Worm (Caenorhabditis elegans) whole organism, L4 larva: Measurements from ENCODE around the gene Y75B8A.39.
A peak's percentile ranks its signal among the peaks of the same experiment; 100 is the strongest.

ENCODE experiments used
- D1046.2 ChIP-seq: fragments of 200-800 bp; sonication (Bioruptor generic); IDR thresholded peaks from 2 replicates; pipeline ENCODE4 v1.3.6; 2022; ENCODE audit warnings: missing genetic modification characterization, missing compliant biosample characterization
- T26A8.4 ChIP-seq: fragments of 200-800 bp; sonication (Bioruptor generic); IDR thresholded peaks from 2 replicates; pipeline ENCODE4 v1.3.6; 2022; ENCODE audit warnings: missing genetic modification characterization, missing compliant biosample characterization
- Y48G9A.11 ChIP-seq: fragments of 200-800 bp; sonication (Bioruptor generic); IDR thresholded peaks from 2 replicates; pipeline ENCODE4 v1.3.6; 2022; ENCODE audit warnings: missing genetic modification reagents, missing genetic modification characterization, missing compliant biosample characterization
- Y5F2A.4 ChIP-seq: fragments of 200-800 bp; sonication (Bioruptor generic); optimal IDR thresholded peaks from 2 replicates; lab custom pipeline; 2018; ENCODE audit warnings: mild to moderate bottlenecking, missing genetic modification characterization, missing compliant biosample characterization
- Y75B8A.6 ChIP-seq: fragments of 200-800 bp; sonication (Bioruptor generic); IDR thresholded peaks from 2 replicates; pipeline ENCODE4 v1.3.6; 2022; ENCODE audit warnings: missing genetic modification reagents, missing genetic modification characterization, missing compliant biosample characterization
- ama-1 ChIP-seq: fragments of 150-350 bp; optimal IDR thresholded peaks from 2 replicates; lab custom pipeline; 2014; ENCODE audit warnings: inconsistent platforms, mixed read lengths
- attf-4 ChIP-seq: sonication (generic microtip); optimal IDR thresholded peaks from 3 replicates; lab custom pipeline; 2017; ENCODE audit warnings: missing biosample characterization, missing genetic modification characterization
- ceh-20 ChIP-seq: fragments of 200-800 bp; sonication (Bioruptor generic); IDR thresholded peaks from 2 replicates; pipeline ENCODE4 v1.3.6; 2022; ENCODE audit warnings: missing genetic modification reagents, missing genetic modification characterization, missing compliant biosample characterization
- ceh-82 ChIP-seq: sonication (generic microtip); optimal IDR thresholded peaks from 2 replicates; lab custom pipeline; 2017; ENCODE audit warnings: missing biosample characterization, missing genetic modification characterization
- cey-2 ChIP-seq: sonication (generic microtip); optimal IDR thresholded peaks from 3 replicates; lab custom pipeline; 2017; ENCODE audit warnings: missing genetic modification characterization, mild to moderate bottlenecking, missing compliant biosample characterization, antibody characterized with exemption, borderline replicate concordance; ENCODE audit not compliant: insufficient read depth
- ctbp-1 ChIP-seq: fragments of 200-800 bp; sonication (Bioruptor generic); IDR thresholded peaks from 2 replicates; pipeline ENCODE4 v1.3.6; 2022; ENCODE audit warnings: missing genetic modification reagents, missing genetic modification characterization, missing compliant biosample characterization
- daf-16 ChIP-seq, 3 experiments: sonication (generic microtip); optimal IDR thresholded peaks; 2 replicates each; lab custom pipeline; 2016 to 2017; ENCODE audit warnings: missing genetic modification characterization in 3 of 3, missing genetic modification reagents in 3 of 3, mild to moderate bottlenecking in 2 of 3, missing compliant biosample characterization in 2 of 3, missing biosample characterization in 1 of 3, moderate library complexity in 1 of 3
- daf-8 ChIP-seq: fragments of 200-800 bp; sonication (Bioruptor generic); IDR thresholded peaks from 2 replicates; pipeline ENCODE4 v1.3.6; 2022; ENCODE audit warnings: missing genetic modification characterization, missing compliant biosample characterization
- dpl-1 ChIP-seq: fragments of 150-350 bp; optimal IDR thresholded peaks from 2 replicates; lab custom pipeline; 2014; ENCODE audit warnings: missing biosample characterization, missing genetic modification reagents, missing genetic modification characterization
- egl-27 ChIP-seq: sonication (generic microtip); optimal IDR thresholded peaks from 3 replicates; lab custom pipeline; 2017; ENCODE audit warnings: missing biosample characterization, missing genetic modification reagents, missing genetic modification characterization
- egl-43 ChIP-seq: fragments of 200-800 bp; sonication (Bioruptor generic); IDR thresholded peaks from 2 replicates; pipeline ENCODE4 v1.3.6; 2022; ENCODE audit warnings: missing genetic modification reagents, missing genetic modification characterization, missing compliant biosample characterization
- fkh-10 ChIP-seq: fragments of 150-350 bp; optimal IDR thresholded peaks from 2 replicates; lab custom pipeline; 2014; ENCODE audit warnings: missing biosample characterization, missing genetic modification reagents, missing genetic modification characterization
- hlh-30 ChIP-seq: sonication (generic microtip); optimal IDR thresholded peaks from 2 replicates; lab custom pipeline; 2017; ENCODE audit warnings: antibody characterized with exemption, mild to moderate bottlenecking, missing genetic modification characterization, missing compliant biosample characterization; ENCODE audit not compliant: insufficient read depth
- hmg-1.1 ChIP-seq: fragments of 200-800 bp; sonication (Bioruptor generic); IDR thresholded peaks from 2 replicates; pipeline ENCODE4 v1.3.6; 2022; ENCODE audit warnings: missing genetic modification reagents, missing genetic modification characterization, missing compliant biosample characterization
- jun-1 ChIP-seq: fragments of 150-350 bp; optimal IDR thresholded peaks from 2 replicates; lab custom pipeline; 2014; ENCODE audit warnings: missing biosample characterization, missing genetic modification reagents, missing genetic modification characterization
- lim-7 ChIP-seq: fragments of 200-800 bp; sonication (Bioruptor generic); IDR thresholded peaks from 2 replicates; pipeline ENCODE4 v1.3.6; 2022; ENCODE audit warnings: missing genetic modification characterization, missing compliant biosample characterization
- lin-1 ChIP-seq: fragments of 200-800 bp; sonication (Bioruptor generic); IDR thresholded peaks from 2 replicates; pipeline ENCODE4 v1.3.6; 2022; ENCODE audit warnings: missing genetic modification reagents, missing genetic modification characterization, missing compliant biosample characterization
- lin-38 ChIP-seq: fragments of 200-800 bp; sonication (Bioruptor generic); IDR thresholded peaks from 2 replicates; pipeline ENCODE4 v1.3.6; 2022; ENCODE audit warnings: missing genetic modification reagents, missing genetic modification characterization, missing compliant biosample characterization
- lin-39 ChIP-seq: fragments of 150-350 bp; optimal IDR thresholded peaks from 2 replicates; lab custom pipeline; 2014; ENCODE audit warnings: missing biosample characterization, missing genetic modification reagents, missing genetic modification characterization
- madf-5 ChIP-seq, 2 experiments: fragments of 200-800 bp; sonication (Bioruptor generic); IDR thresholded peaks; 2 replicates each; pipeline ENCODE4 v1.3.6; 2022; ENCODE audit warnings: missing compliant biosample characterization in 2 of 2, missing genetic modification characterization in 2 of 2
- mes-2 ChIP-seq: sonication (generic microtip); optimal IDR thresholded peaks from 2 replicates; lab custom pipeline; 2016; ENCODE audit warnings: missing genotype, mild to moderate bottlenecking, missing genetic modification characterization, missing compliant biosample characterization; ENCODE audit not compliant: poor library complexity, severe bottlenecking
- mxl-2 ChIP-seq: fragments of 200-800 bp; sonication (Bioruptor generic); conservative IDR thresholded peaks from 2 replicates; pipeline ENCODE4 v1.3.6; 2022; ENCODE audit warnings: missing genetic modification reagents, missing genetic modification characterization, missing compliant biosample characterization
- mxl-3 ChIP-seq: fragments of 200-800 bp; sonication (Bioruptor generic); optimal IDR thresholded peaks from 2 replicates; lab custom pipeline; 2018; ENCODE audit warnings: mild to moderate bottlenecking, missing genetic modification characterization, missing compliant biosample characterization
- nhr-111 ChIP-seq: fragments of 200-800 bp; sonication (Bioruptor generic); optimal IDR thresholded peaks from 2 replicates; lab custom pipeline; 2018; ENCODE audit warnings: mild to moderate bottlenecking, missing genetic modification characterization, missing compliant biosample characterization
- nhr-25 ChIP-seq: sonication (generic microtip); optimal IDR thresholded peaks from 2 replicates; lab custom pipeline; 2017; ENCODE audit warnings: missing genetic modification characterization, mild to moderate bottlenecking, missing compliant biosample characterization, antibody characterized with exemption, moderate library complexity, borderline replicate concordance; ENCODE audit not compliant: insufficient read depth
- nhr-41 ChIP-seq: fragments of 200-800 bp; sonication (Bioruptor generic); IDR thresholded peaks from 2 replicates; pipeline ENCODE4 v1.3.6; 2022; ENCODE audit warnings: missing genetic modification reagents, missing genetic modification characterization, missing compliant biosample characterization
- nhr-48 ChIP-seq: sonication (generic microtip); optimal IDR thresholded peaks from 2 replicates; lab custom pipeline; 2016; ENCODE audit warnings: mild to moderate bottlenecking, missing genetic modification characterization, missing compliant biosample characterization
- nhr-77 ChIP-seq: fragments of 150-350 bp; optimal IDR thresholded peaks from 2 replicates; lab custom pipeline; 2014; ENCODE audit warnings: missing biosample characterization, missing genetic modification characterization
- pha-4 ChIP-seq, 2 experiments: fragments of 150-350 bp in 1 of 2; fragments of 200-800 bp in 1 of 2; sonication (Bioruptor generic) in 1 of 2; IDR thresholded peaks in 1 of 2; optimal IDR thresholded peaks in 1 of 2; 2 replicates each; pipeline versions ENCODE4 v1.3.6 to Lab custom; 2014 to 2022; ENCODE audit warnings: missing genetic modification characterization in 2 of 2, missing genetic modification reagents in 2 of 2, missing biosample characterization in 1 of 2, missing compliant biosample characterization in 1 of 2
- rbr-2 ChIP-seq: sonication (generic microtip); optimal IDR thresholded peaks from 2 replicates; lab custom pipeline; 2016; ENCODE audit warnings: missing genotype, missing genetic modification characterization, missing compliant biosample characterization
- sdz-12 ChIP-seq: fragments of 200-800 bp; sonication (Bioruptor generic); optimal IDR thresholded peaks from 2 replicates; lab custom pipeline; 2018; ENCODE audit warnings: mild to moderate bottlenecking, missing genetic modification characterization, missing compliant biosample characterization
- spr-1 ChIP-seq: sonication (generic microtip); optimal IDR thresholded peaks from 2 replicates; lab custom pipeline; 2016; ENCODE audit warnings: mild to moderate bottlenecking, missing genetic modification characterization, missing compliant biosample characterization
- tra-1 ChIP-seq: fragments of 200-800 bp; sonication (Bioruptor generic); IDR thresholded peaks from 2 replicates; pipeline ENCODE4 v1.3.6; 2022; ENCODE audit warnings: missing genetic modification reagents, missing genetic modification characterization, missing compliant biosample characterization
- unc-130 ChIP-seq: sonication (generic microtip); optimal IDR thresholded peaks from 2 replicates; lab custom pipeline; 2016; ENCODE audit warnings: missing genetic modification reagents, missing genetic modification characterization, missing compliant biosample characterization
- vab-7 ChIP-seq: fragments of 200-800 bp; sonication (Bioruptor generic); IDR thresholded peaks from 2 replicates; pipeline ENCODE4 v1.3.6; 2022; ENCODE audit warnings: missing genetic modification reagents, missing genetic modification characterization, missing compliant biosample characterization
- zag-1 ChIP-seq: fragments of 150-350 bp; optimal IDR thresholded peaks from 2 replicates; lab custom pipeline; 2014; ENCODE audit warnings: missing biosample characterization, missing genetic modification characterization
- zfp-2 ChIP-seq: sonication (generic microtip); optimal IDR thresholded peaks from 2 replicates; lab custom pipeline; 2016; ENCODE audit warnings: mild to moderate bottlenecking, missing genetic modification characterization, missing compliant biosample characterization
- ztf-7 ChIP-seq: fragments of 150-350 bp; optimal IDR thresholded peaks from 2 replicates; lab custom pipeline; 2014; ENCODE audit warnings: missing biosample characterization, missing genetic modification characterization

Y75B8A.39 gene

DNA sequence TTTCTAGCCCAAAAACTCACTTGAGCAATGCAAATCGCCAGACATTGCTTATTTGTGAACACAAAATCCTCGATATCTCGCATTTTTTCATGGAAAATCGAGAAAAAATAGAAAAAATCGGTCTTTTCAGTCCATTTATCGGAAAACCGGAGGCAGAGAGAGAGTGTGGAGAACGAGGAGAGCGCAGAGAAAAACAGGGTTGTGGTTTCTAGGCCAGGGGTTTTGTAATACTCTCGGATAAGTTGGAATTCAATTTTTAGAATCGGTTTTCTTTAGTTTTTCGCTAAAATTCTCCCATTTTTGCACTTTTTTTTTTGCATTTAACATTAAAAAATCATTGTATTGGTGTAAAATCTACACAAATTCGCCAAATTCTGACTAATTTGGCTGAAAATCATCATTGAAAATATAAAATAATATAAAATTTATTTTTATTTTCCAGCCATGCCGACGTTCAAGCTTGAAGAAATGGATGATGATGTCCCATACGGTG, 39.3 kb upstream of the Y75B8A.39 start, which contains the start of the genes Y75B8A.24 and Y75B8A.25 (continued):
- TF ChIP-seq nhr-48, result no peak
- no peak for TF ChIP-seq jun-1 (tag; lab: Kevin White, UChicago)
- TF ChIP-seq nhr-111 (GFP tag; lab: Kevin White, UChicago), result no peak
- peak; percentile 98 for TF ChIP-seq mes-2
- TF ChIP-seq vab-7, result no peak
- no peak for TF ChIP-seq lim-7
- TF ChIP-seq Y48G9A.11 (GFP tag; lab: Robert Waterston, UW), result peak; percentile 81
- TF ChIP-seq lin-1, result no peak
- TF ChIP-seq ceh-82 (tag; lab: Kevin White, UChicago), result no peak
- TF ChIP-seq zfp-2 (tag; lab: Kevin White, UChicago), result no peak
- no peak for TF ChIP-seq daf-8 (GFP tag; lab: Robert Waterston, UW)
- TF ChIP-seq lin-38 (GFP tag; lab: Robert Waterston, UW), result peak; percentile 78
- no peak for TF ChIP-seq attf-4 (tag; lab: Kevin White, UChicago)
- TF ChIP-seq nhr-77 (tag; lab: Kevin White, UChicago), result no peak
- no peak for TF ChIP-seq D1046.2 (GFP tag; lab: Robert Waterston, UW)
- TF ChIP-seq mxl-3 (GFP tag; lab: Kevin White, UChicago), result no peak
- no peak for TF ChIP-seq sdz-12 (GFP tag; lab: Kevin White, UChicago)
- no peak for TF ChIP-seq daf-16 (GFP tag; optimal IDR thresholded peaks at IDR 0.05; lab: Kevin White, UChicago)
- TF ChIP-seq daf-16 (tag; optimal IDR thresholded peaks at IDR 0.05; lab: Kevin White, UChicago), result peak; percentile 27
- peak; percentile 7 for TF ChIP-seq hlh-30 (tag; lab: Kevin White, UChicago)
- TF ChIP-seq ztf-7 (tag; lab: Kevin White, UChicago), result no peak
- TF ChIP-seq Y5F2A.4 (GFP tag; lab: Kevin White, UChicago), result no peak
- TF ChIP-seq T26A8.4, result 0 out of 2 replicates have a peak, but pooled peaks have one; percentile 28
- TF ChIP-seq hmg-1.1 (GFP tag; lab: Robert Waterston, UW), result peak; percentile 21; the same call in 1 of the 2 replicates
- no peak for TF ChIP-seq spr-1 (tag; lab: Kevin White, UChicago)
- TF ChIP-seq Y75B8A.6 (GFP tag; lab: Robert Waterston, UW), result no peak
- peak in 1 of 2 experiments; percentile 20; a peak in 1 of 4 replicates for TF ChIP-seq madf-5 (GFP tag; IDR thresholded peaks at IDR 0.05; lab: Robert Waterston, UW)
- TF ChIP-seq zag-1 (tag; lab: Kevin White, UChicago), result no peak
- peak; percentile 20 for TF ChIP-seq rbr-2 (tag; lab: Kevin White, UChicago)
- TF ChIP-seq ctbp-1 (GFP tag; lab: Robert Waterston, UW), result no peak
- TF ChIP-seq pha-4 (GFP tag; IDR thresholded peaks at IDR 0.05; lab: Robert Waterston, UW), result peak; percentile 29; the same call in 1 of the 2 replicates
- TF ChIP-seq pha-4 (tag; optimal IDR thresholded peaks at IDR 0.05; lab: Kevin White, UChicago), result no peak
- no peak for TF ChIP-seq mxl-2 (GFP tag; lab: Robert Waterston, UW)
- TF ChIP-seq lin-39 (tag; lab: Kevin White, UChicago), result no peak

DNA sequence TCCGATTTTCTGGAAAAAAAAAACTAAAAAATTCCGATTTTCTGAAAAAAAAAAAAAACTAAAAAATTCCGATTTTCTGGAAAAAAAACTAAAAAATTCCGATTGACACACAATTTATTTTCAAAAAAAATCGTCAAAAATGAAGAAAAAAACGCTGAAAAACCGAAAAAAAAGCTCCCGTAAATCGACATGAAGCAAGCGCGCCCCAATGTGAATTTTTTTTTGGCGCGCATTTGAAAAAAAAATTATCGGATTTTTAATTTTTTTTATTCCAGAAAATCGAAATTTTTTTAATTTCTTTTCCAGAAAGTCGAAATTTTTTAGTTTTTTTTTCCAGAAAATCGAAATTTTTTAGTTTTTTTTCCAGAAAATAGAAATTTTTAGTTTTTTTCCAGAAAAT, 34.2 kb upstream of the Y75B8A.39 start:
- TF ChIP-seq mes-2 (peak; percentile 58), egl-43 (GFP tag; lab: Robert Waterston, UW) (no peak), T26A8.4 (no peak), ctbp-1 (GFP tag; lab: Robert Waterston, UW) (no peak), lim-7 (no peak), nhr-25 (no peak), zfp-2 (tag; lab: Kevin White, UChicago) (no peak), nhr-41 (GFP tag; lab: Robert Waterston, UW) (no peak), tra-1 (GFP tag; lab: Robert Waterston, UW) (no peak), lin-1 (no peak), unc-130 (GFP tag; lab: Kevin White, UChicago) (no peak), fkh-10 (no peak), egl-27 (no peak), ceh-20 (no peak), ama-1 (lab: Kevin White, UChicago) (no peak), cey-2 (tag; lab: Kevin White, UChicago) (no peak), lin-38 (GFP tag; lab: Robert Waterston, UW) (peak; percentile 84), D1046.2 (GFP tag; lab: Robert Waterston, UW) (no peak), dpl-1 (GFP tag; lab: Kevin White, UChicago) (peak; percentile 72)
